Worm (Caenorhabditis elegans): ENCODE results near the gene gex-3.

gex-3 gene

ce11 chrIV:12441715-12442114 lies 37.5 kb downstream of the gex-3 start, which contains the start of gene C25G4.17:
C25G4.17 (plus strand) TSS chrIV:12442015.
- TF ChIP-seq ama-1 (optimal IDR thresholded peaks at IDR 0.05) (no peak), elt-1 (tag; optimal IDR thresholded peaks at IDR 0.05) (no peak), snpc-4 (tag; optimal IDR thresholded peaks at IDR 0.05) (no peak)

- TF ChIP-seq alr-1 (tag; optimal IDR thresholded peaks at IDR 0.05), result no peak
- TF ChIP-seq nhr-77 (tag; optimal IDR thresholded peaks at IDR 0.05), result no peak
- no peak for TF ChIP-seq crh-2 (tag; optimal IDR thresholded peaks at IDR 0.05)
- no peak for TF ChIP-seq nhr-10 (tag; optimal IDR thresholded peaks at IDR 0.05)
- no peak for TF ChIP-seq F13H6.1 (tag; optimal IDR thresholded peaks at IDR 0.05)
- TF ChIP-seq fos-1 (tag; optimal IDR thresholded peaks at IDR 0.05), result no peak
- TF ChIP-seq nhr-129 (tag; optimal IDR thresholded peaks at IDR 0.05), result no peak
- TF ChIP-seq Y55F3AM.14 (GFP tag; optimal IDR thresholded peaks at IDR 0.05), result no peak
- TF ChIP-seq ZK546.5 (tag; optimal IDR thresholded peaks at IDR 0.05), result no peak
- no peak for TF ChIP-seq R02D3.7 (tag; optimal IDR thresholded peaks at IDR 0.05)
- TF ChIP-seq C34F6.9 (tag; optimal IDR thresholded peaks at IDR 0.05), result no peak
- TF ChIP-seq sma-3 (GFP tag; optimal IDR thresholded peaks at IDR 0.05), result no peak
- TF ChIP-seq nhr-23 (tag; optimal IDR thresholded peaks at IDR 0.05), result no peak
Measured at ce11 chrIV:12443936-12444335, 39.7 kb downstream of the gex-3 start, which contains the start of gene C25G4.2. C25G4.2 (minus strand) TSS chrIV:12444035.

- TF ChIP-seq elt-1 (tag; optimal IDR thresholded peaks at IDR 0.05), result no peak
- TF ChIP-seq fos-1 (tag; optimal IDR thresholded peaks at IDR 0.05), result no peak
- no peak for TF ChIP-seq nhr-129 (tag; optimal IDR thresholded peaks at IDR 0.05)
- no peak for TF ChIP-seq ztf-4 (tag; optimal IDR thresholded peaks at IDR 0.05)
- no peak for TF ChIP-seq skn-1 (tag; optimal IDR thresholded peaks at IDR 0.05)
- no peak for TF ChIP-seq nhr-10 (tag; optimal IDR thresholded peaks at IDR 0.05)
- TF ChIP-seq aly-2 (tag; optimal IDR thresholded peaks at IDR 0.05), result no peak
- no peak for TF ChIP-seq sem-4 (tag; optimal IDR thresholded peaks at IDR 0.05)
- no peak for TF ChIP-seq mdl-1 (tag; optimal IDR thresholded peaks at IDR 0.05)
Measured at ce11 chrIV:12445463-12445934, 41.3 kb downstream of the gex-3 start, which contains the start of gene C25G4.3. C25G4.3 (minus strand) TSS chrIV:12445884.

ce11 chrIV:12451225-12451831 lies 47.1 kb downstream of the gex-3 start, which contains the start of gene dpy-26:
dpy-26 (minus strand) TSS chrIV:12451335.
- TF ChIP-seq gmeb-1 (tag; optimal IDR thresholded peaks at IDR 0.05) (peak; percentile 39), ceh-16 (tag; optimal IDR thresholded peaks at IDR 0.05) (no peak), ztf-4 (tag; optimal IDR thresholded peaks at IDR 0.05) (no peak), alr-1 (tag; optimal IDR thresholded peaks at IDR 0.05) (no peak), nhr-237 (tag; optimal IDR thresholded peaks at IDR 0.05) (no peak), R02D3.7 (tag; optimal IDR thresholded peaks at IDR 0.05) (no peak), sem-4 (tag; optimal IDR thresholded peaks at IDR 0.05) (no peak), aly-2 (tag; optimal IDR thresholded peaks at IDR 0.05) (no peak), lin-39 (tag; optimal IDR thresholded peaks at IDR 0.05) (no peak), nhr-25 (tag; optimal IDR thresholded peaks at IDR 0.05) (no peak), nhr-23 (tag; optimal IDR thresholded peaks at IDR 0.05) (no peak), nhr-129 (tag; optimal IDR thresholded peaks at IDR 0.05) (peak; percentile 86), skn-1 (tag; optimal IDR thresholded peaks at IDR 0.05) (no peak), lsy-2 (tag; optimal IDR thresholded peaks at IDR 0.05) (peak in 1 of 2 experiments; percentile 1), lin-13 (GFP tag; optimal IDR thresholded peaks at IDR 0.05) (no peak), mdl-1 (tag; optimal IDR thresholded peaks at IDR 0.05) (no peak), C34F6.9 (tag; optimal IDR thresholded peaks at IDR 0.05) (no peak), blmp-1 (tag; optimal IDR thresholded peaks at IDR 0.05; ENCODE audit: insufficient read depth) (no peak), crh-2 (tag; optimal IDR thresholded peaks at IDR 0.05) (peak; percentile 25), nhr-10 (tag; optimal IDR thresholded peaks at IDR 0.05) (no peak), egl-27 (tag; optimal IDR thresholded peaks at IDR 0.05) (no peak), nhr-77 (tag; optimal IDR thresholded peaks at IDR 0.05) (no peak)

ce11 chrIV:12454115-12454514 lies 49.9 kb downstream of the gex-3 start, which contains the start of gene spe-44:
spe-44 (minus strand) TSS chrIV:12454215.
- TF ChIP-seq unc-55 (GFP tag; optimal IDR thresholded peaks at IDR 0.05), result no peak
- TF ChIP-seq snpc-4 (tag; optimal IDR thresholded peaks at IDR 0.05), result no peak
- TF ChIP-seq ama-1 (optimal IDR thresholded peaks at IDR 0.05), result no peak
- TF ChIP-seq Y55F3AM.14 (GFP tag; optimal IDR thresholded peaks at IDR 0.05), result no peak
- no peak for TF ChIP-seq aly-2 (tag; optimal IDR thresholded peaks at IDR 0.05)
- TF ChIP-seq sma-3 (GFP tag; optimal IDR thresholded peaks at IDR 0.05), result no peak
- TF ChIP-seq sma-9 (GFP tag; optimal IDR thresholded peaks at IDR 0.05), result no peak
- TF ChIP-seq sma-9 (tag; optimal IDR thresholded peaks at IDR 0.05), result no peak
- no peak for TF ChIP-seq lin-13 (GFP tag; optimal IDR thresholded peaks at IDR 0.05)
- TF ChIP-seq nhr-77 (tag; optimal IDR thresholded peaks at IDR 0.05), result no peak
- no peak for TF ChIP-seq gmeb-1 (tag; optimal IDR thresholded peaks at IDR 0.05)
- no peak for TF ChIP-seq nhr-10 (tag; optimal IDR thresholded peaks at IDR 0.05)
- TF ChIP-seq ztf-4 (tag; optimal IDR thresholded peaks at IDR 0.05), result no peak
- no peak for TF ChIP-seq nhr-6 (tag; optimal IDR thresholded peaks at IDR 0.05)
- TF ChIP-seq lin-39 (tag; optimal IDR thresholded peaks at IDR 0.05), result no peak
- no peak for TF ChIP-seq elt-3 (tag; optimal IDR thresholded peaks at IDR 0.05)
- no peak for TF ChIP-seq unc-62 (GFP tag; optimal IDR thresholded peaks at IDR 0.05)
- TF ChIP-seq alr-1 (tag; optimal IDR thresholded peaks at IDR 0.05), result no peak
- no peak for TF ChIP-seq peb-1 (tag; optimal IDR thresholded peaks at IDR 0.05)
- TF ChIP-seq mdl-1 (tag; optimal IDR thresholded peaks at IDR 0.05), result no peak

All from whole organism, L2 larva.